Fruit fly (Drosophila melanogaster) whole organism, embryonic: ENCODE measurements around the gene CG8349.

ENCODE experiments used
- CG10321 ChIP-seq: fragments of 200-800 bp; sonication (Bioruptor generic); IDR thresholded peaks from 2 replicates; pipeline ENCODE4 v1.3.6; 2022; ENCODE audit warnings: missing biosample characterization, missing genetic modification characterization
- CG11085 ChIP-seq: fragments of 200-800 bp; sonication (Bioruptor generic); IDR thresholded peaks from 2 replicates; pipeline ENCODE4 v1.3.6; 2022; ENCODE audit warnings: missing biosample characterization, missing genetic modification characterization
- CG11456 ChIP-seq: fragments of 200-800 bp; sonication (Bioruptor generic); IDR thresholded peaks from 3 replicates; pipeline ENCODE4 v1.3.6; 2022; ENCODE audit warnings: missing biosample characterization, missing genetic modification characterization
- CG1233 ChIP-seq: fragments of 200-800 bp; sonication (Bioruptor generic); optimal IDR thresholded peaks from 4 replicates; lab custom pipeline; 2018; ENCODE audit warnings: missing biosample characterization, mild to moderate bottlenecking, missing genetic modification characterization
- CG14014 ChIP-seq: fragments of 200-800 bp; sonication (Bioruptor generic); IDR thresholded peaks from 2 replicates; pipeline ENCODE4 v1.3.6; 2022; ENCODE audit warnings: missing biosample characterization, missing genetic modification characterization
- CG14050 ChIP-seq: fragments of 200-800 bp; sonication (Bioruptor generic); IDR thresholded peaks from 3 replicates; pipeline ENCODE4 v1.3.6; 2022; ENCODE audit warnings: missing biosample characterization, missing genetic modification characterization
- CG1529 ChIP-seq: fragments of 200-800 bp; sonication (Bioruptor generic); optimal IDR thresholded peaks from 3 replicates; lab custom pipeline; 2018; ENCODE audit warnings: missing biosample characterization, missing genetic modification characterization
- CG17361 ChIP-seq: fragments of 200-800 bp; sonication (Bioruptor generic); IDR thresholded peaks from 3 replicates; pipeline ENCODE4 v1.3.6; 2022; ENCODE audit warnings: missing biosample characterization, missing genetic modification characterization
- CG2129 ChIP-seq: fragments of 200-800 bp; sonication (Bioruptor generic); IDR thresholded peaks from 2 replicates; pipeline ENCODE4 v1.3.6; 2022; ENCODE audit warnings: missing biosample characterization, missing genetic modification characterization; ENCODE audit not compliant: partially characterized antibody
- CG31441 ChIP-seq: fragments of 200-800 bp; sonication (Bioruptor generic); IDR thresholded peaks from 2 replicates; pipeline ENCODE4 v1.3.6; 2022; ENCODE audit warnings: missing biosample characterization, missing genetic modification characterization
- CG32767 ChIP-seq: fragments of 200-800 bp; sonication (Bioruptor generic); IDR thresholded peaks from 2 replicates; pipeline ENCODE4 v1.3.6; 2022; ENCODE audit warnings: missing biosample characterization, missing genetic modification characterization
- CG3407 ChIP-seq: fragments of 200-800 bp; sonication (Bioruptor generic); optimal IDR thresholded peaks from 2 replicates; lab custom pipeline; 2018; ENCODE audit warnings: missing biosample characterization, mild to moderate bottlenecking, missing genetic modification characterization
- CG3995 ChIP-seq: fragments of 200-800 bp; sonication (Bioruptor generic); optimal IDR thresholded peaks from 3 replicates; lab custom pipeline; 2016; ENCODE audit warnings: missing biosample characterization, missing genetic modification characterization
- CG4328 ChIP-seq: fragments of 200-800 bp; sonication (Bioruptor generic); optimal IDR thresholded peaks from 3 replicates; lab custom pipeline; 2017; ENCODE audit warnings: missing biosample characterization, missing genetic modification reagents, missing genetic modification characterization
- CG4707 ChIP-seq: fragments of 200-800 bp; sonication (Bioruptor generic); optimal IDR thresholded peaks from 2 replicates; lab custom pipeline; 2018; ENCODE audit warnings: missing biosample characterization, mild to moderate bottlenecking, missing genetic modification characterization, moderate library complexity
- CG6765 ChIP-seq: fragments of 200-800 bp; sonication (Bioruptor generic); optimal IDR thresholded peaks from 3 replicates; lab custom pipeline; 2017; ENCODE audit warnings: missing biosample characterization, mild to moderate bottlenecking, missing genetic modification characterization
- CG7357 ChIP-seq: fragments of 200-800 bp; sonication (Bioruptor generic); IDR thresholded peaks from 3 replicates; pipeline ENCODE4 v1.3.6; 2022; ENCODE audit warnings: missing biosample characterization, missing genetic modification characterization
- CG8281 ChIP-seq: fragments of 200-800 bp; sonication (Bioruptor generic); optimal IDR thresholded peaks from 2 replicates; lab custom pipeline; 2018; ENCODE audit warnings: missing biosample characterization, mild to moderate bottlenecking, missing genetic modification characterization, moderate library complexity
- CG8290 ChIP-seq, 3 experiments: fragments of 200-800 bp; sonication (Bioruptor generic); optimal IDR thresholded peaks; 2 replicates each; lab custom pipeline; 2016 to 2019; ENCODE audit warnings: missing biosample characterization in 3 of 3, missing genetic modification characterization in 3 of 3, mild to moderate bottlenecking in 2 of 3, moderate library complexity in 1 of 3
- CG8765 ChIP-seq: fragments of 200-800 bp; sonication (Bioruptor generic); IDR thresholded peaks from 2 replicates; pipeline ENCODE4 v1.3.6; 2022; ENCODE audit warnings: missing biosample characterization, missing genetic modification characterization
- CG9876 ChIP-seq: fragments of 200-800 bp; sonication (Bioruptor generic); optimal IDR thresholded peaks from 2 replicates; lab custom pipeline; 2016; ENCODE audit warnings: missing biosample characterization, missing genetic modification characterization
- CTCF ChIP-seq: fragments of 200-800 bp; sonication (Bioruptor generic); optimal IDR thresholded peaks from 2 replicates; lab custom pipeline; 2017; ENCODE audit warnings: missing biosample characterization, mild to moderate bottlenecking, missing genetic modification characterization, moderate library complexity
- Chrac-16 ChIP-seq: fragments of 200-800 bp; sonication (Bioruptor generic); optimal IDR thresholded peaks from 3 replicates; lab custom pipeline; 2016; ENCODE audit warnings: missing biosample characterization, missing genetic modification characterization
- D ChIP-seq, 2 experiments: fragments of 200-800 bp in 1 of 2; fragments of >200 bp in 1 of 2; sonication (Bioruptor generic) in 1 of 2; optimal IDR thresholded peaks; 2 replicates in 1 of 2; 3 replicates in 1 of 2; lab custom pipeline; 2017; ENCODE audit warnings: mild to moderate bottlenecking in 1 of 2, missing biosample characterization in 1 of 2, missing genetic modification characterization in 1 of 2, missing genetic modification reagents in 1 of 2
- D19A ChIP-seq: fragments of 200-800 bp; optimal IDR thresholded peaks from 3 replicates; lab custom pipeline; 2019; ENCODE audit warnings: missing biosample characterization, mild to moderate bottlenecking, missing genetic modification characterization, moderate library complexity
- Fer3 ChIP-seq: fragments of 200-800 bp; sonication (Bioruptor generic); optimal IDR thresholded peaks from 2 replicates; lab custom pipeline; 2018; ENCODE audit warnings: missing biosample characterization, mild to moderate bottlenecking, missing genetic modification characterization, moderate library complexity
- H15 ChIP-seq: fragments of 200-800 bp; sonication (Bioruptor generic); IDR thresholded peaks from 3 replicates; pipeline ENCODE4 v1.3.6; 2022; ENCODE audit warnings: missing biosample characterization, missing genetic modification characterization
- NC2α ChIP-seq: fragments of 200-800 bp; sonication (Bioruptor generic); optimal IDR thresholded peaks from 2 replicates; lab custom pipeline; 2016; ENCODE audit warnings: missing biosample characterization, missing genetic modification characterization
- Oaz ChIP-seq: fragments of 200-800 bp; sonication (Bioruptor generic); IDR thresholded peaks from 2 replicates; pipeline ENCODE4 v1.3.6; 2022; ENCODE audit warnings: missing biosample characterization, missing genetic modification characterization
- Six4 ChIP-seq: fragments of 200-800 bp; sonication (Bioruptor generic); optimal IDR thresholded peaks from 2 replicates; lab custom pipeline; 2016; ENCODE audit warnings: missing biosample characterization, missing genetic modification characterization
- ab ChIP-seq: fragments of 200-800 bp; sonication (Bioruptor generic); optimal IDR thresholded peaks from 2 replicates; lab custom pipeline; 2016; ENCODE audit warnings: missing biosample characterization, missing genetic modification characterization
- abd-A ChIP-seq: fragments of 200-800 bp; sonication (Bioruptor generic); optimal IDR thresholded peaks from 3 replicates; lab custom pipeline; 2019; ENCODE audit warnings: missing biosample characterization, mild to moderate bottlenecking, missing genetic modification characterization, moderate library complexity
- cwo ChIP-seq: fragments of 200-800 bp; sonication (Bioruptor generic); optimal IDR thresholded peaks from 3 replicates; lab custom pipeline; 2017; ENCODE audit warnings: missing biosample characterization, missing genetic modification characterization, mild to moderate bottlenecking, moderate library complexity, missing genetic modification reagents
- dati ChIP-seq: fragments of 200-800 bp; sonication (Bioruptor generic); IDR thresholded peaks from 2 replicates; pipeline ENCODE4 v1.3.6; 2022; ENCODE audit warnings: missing biosample characterization, missing genetic modification characterization
- dmrt11E ChIP-seq: fragments of 200-800 bp; sonication (Bioruptor generic); optimal IDR thresholded peaks from 3 replicates; lab custom pipeline; 2018; ENCODE audit warnings: missing biosample characterization, mild to moderate bottlenecking, missing genetic modification characterization, moderate library complexity
- eve ChIP-seq, 2 experiments: fragments of >200 bp; optimal IDR thresholded peaks; 2 replicates each; lab custom pipeline; 2017; ENCODE audit warnings: missing biosample characterization in 2 of 2, missing genetic modification characterization in 2 of 2
- fd64A ChIP-seq: fragments of 200-800 bp; sonication (Bioruptor generic); optimal IDR thresholded peaks from 3 replicates; lab custom pipeline; 2018; ENCODE audit warnings: missing biosample characterization, mild to moderate bottlenecking, missing genetic modification characterization
- grau ChIP-seq: fragments of 200-800 bp; optimal IDR thresholded peaks from 3 replicates; lab custom pipeline; 2019; ENCODE audit warnings: missing biosample characterization, mild to moderate bottlenecking, missing genetic modification characterization, moderate library complexity
- kay ChIP-seq: fragments of 200-800 bp; sonication (Bioruptor generic); optimal IDR thresholded peaks from 2 replicates; lab custom pipeline; 2016; ENCODE audit warnings: missing biosample characterization, missing genetic modification characterization
- lilli ChIP-seq: fragments of 200-800 bp; sonication (Bioruptor generic); optimal IDR thresholded peaks from 3 replicates; lab custom pipeline; 2016; ENCODE audit warnings: missing biosample characterization, missing genetic modification characterization
- mld ChIP-seq: fragments of 200-800 bp; sonication (Bioruptor generic); IDR thresholded peaks from 3 replicates; pipeline ENCODE4 v1.3.6; 2022; ENCODE audit warnings: missing biosample characterization, missing genetic modification characterization; ENCODE audit not compliant: partially characterized antibody
- nerfin-1 ChIP-seq: fragments of 200-800 bp; sonication (Bioruptor generic); optimal IDR thresholded peaks from 3 replicates; lab custom pipeline; 2019; ENCODE audit warnings: missing biosample characterization, mild to moderate bottlenecking, missing genetic modification characterization, moderate library complexity
- pfk ChIP-seq: fragments of 200-800 bp; sonication (Bioruptor generic); optimal IDR thresholded peaks from 2 replicates; lab custom pipeline; 2018; ENCODE audit warnings: missing biosample characterization, mild to moderate bottlenecking, missing genetic modification characterization, moderate library complexity
- prd ChIP-seq, 3 experiments: fragments of >200 bp in 2 of 3; fragments of 200-800 bp in 1 of 3; sonication (Bioruptor generic) in 1 of 3; optimal IDR thresholded peaks in 2 of 3; IDR thresholded peaks in 1 of 3; 2 replicates in 2 of 3; 3 replicates in 1 of 3; pipeline versions ENCODE4 v1.3.6 to Lab custom; 2017 to 2022; ENCODE audit warnings: missing biosample characterization in 1 of 3, missing genetic modification characterization in 1 of 3
- scrt ChIP-seq: fragments of 200-800 bp; sonication (Bioruptor generic); optimal IDR thresholded peaks from 2 replicates; lab custom pipeline; 2018; ENCODE audit warnings: missing biosample characterization, mild to moderate bottlenecking, missing genetic modification characterization, moderate library complexity
- sim ChIP-seq: fragments of 200-800 bp; sonication (Bioruptor generic); IDR thresholded peaks from 2 replicates; pipeline ENCODE4 v1.3.6; 2022; ENCODE audit warnings: missing biosample characterization, missing genetic modification characterization
- sob ChIP-seq: fragments of 200-800 bp; sonication (Bioruptor generic); IDR thresholded peaks from 2 replicates; pipeline ENCODE4 v1.3.6; 2022; ENCODE audit warnings: missing biosample characterization, missing genetic modification characterization
- tll ChIP-seq, 2 experiments: fragments of 200-800 bp in 1 of 2; fragments of >200 bp in 1 of 2; sonication (Bioruptor generic) in 1 of 2; optimal IDR thresholded peaks; 2 replicates each; lab custom pipeline; 2017 to 2019; ENCODE audit warnings: missing biosample characterization in 2 of 2, missing genetic modification characterization in 2 of 2, mild to moderate bottlenecking in 1 of 2, moderate library complexity in 1 of 2
- toy ChIP-seq: fragments of 200-800 bp; sonication (Bioruptor generic); IDR thresholded peaks from 2 replicates; pipeline ENCODE4 v1.3.6; 2022; ENCODE audit warnings: missing biosample characterization, missing genetic modification characterization
- tx ChIP-seq: fragments of 200-800 bp; sonication (Bioruptor generic); optimal IDR thresholded peaks from 2 replicates; lab custom pipeline; 2016; ENCODE audit warnings: missing biosample characterization, missing genetic modification characterization
- yki ChIP-seq: fragments of >200 bp; optimal IDR thresholded peaks from 3 replicates; lab custom pipeline; 2018

CG8349 gene

dm6 chr2L:8211070-8211469 lies 4.6 kb upstream of the CG8349 start, which contains the start of gene Ssb-c31a (continued):
- TF ChIP-seq lilli (GFP tag; lab: Kevin White, UChicago) (peak; percentile 84), H15 (GFP tag; lab: Robert Waterston, UW) (no peak), CG17361 (GFP tag; lab: Robert Waterston, UW) (peak; percentile 59; the same call in 2 of the 3 replicates), tx (GFP tag; lab: Kevin White, UChicago) (peak; percentile 20), sim (no peak), CTCF (no peak), CG4707 (no peak), CG11456 (GFP tag; lab: Robert Waterston, UW) (no peak), CG11085 (no peak), kay (GFP tag; lab: Kevin White, UChicago) (no peak), CG7357 (GFP tag; lab: Robert Waterston, UW) (no peak), Six4 (peak; percentile 14), dati (no peak), NC2α (GFP tag; lab: Kevin White, UChicago) (no peak), grau (tag; lab: Kevin White, UChicago) (peak; percentile 61), CG8281 (tag; lab: Kevin White, UChicago) (no peak), ab (GFP tag; lab: Kevin White, UChicago) (no peak), Chrac-16 (GFP tag; lab: Kevin White, UChicago) (peak; percentile 62), CG14050 (GFP tag; lab: Robert Waterston, UW) (no peak), CG9876 (no peak), dmrt11E (tag; lab: Kevin White, UChicago) (peak; percentile 42), scrt (GFP tag; lab: Kevin White, UChicago) (peak; percentile 6), fd64A (no peak), CG3407 (GFP tag; lab: Kevin White, UChicago) (peak; percentile 18), CG4328 (peak; percentile 59), tll (GFP tag; optimal IDR thresholded peaks at IDR 0.05; lab: Kevin White, UChicago) (peak in 1 of 2 experiments; percentile 21), yki (no peak), D (optimal IDR thresholded peaks at IDR 0.05; lab: Kevin White, UChicago) (no peak), D (GFP tag; optimal IDR thresholded peaks at IDR 0.05; lab: Kevin White, UChicago) (no peak), pfk (GFP tag; lab: Kevin White, UChicago) (no peak), mld (GFP tag; lab: Robert Waterston, UW) (no peak), CG10321 (GFP tag; lab: Robert Waterston, UW) (no peak), CG1529 (GFP tag; lab: Kevin White, UChicago) (peak; percentile 23), D19A (no peak), Oaz (GFP tag; lab: Robert Waterston, UW) (no peak), eve (GFP tag; optimal IDR thresholded peaks at IDR 0.05; lab: Kevin White, UChicago) (no peak), nerfin-1 (tag; lab: Kevin White, UChicago) (peak; percentile 47), Fer3 (peak; percentile 11), CG8765 (GFP tag; lab: Robert Waterston, UW) (no peak), CG6765 (GFP tag; lab: Kevin White, UChicago) (no peak), CG32767 (no peak), CG14014 (no peak), CG3995 (GFP tag; lab: Kevin White, UChicago) (peak; percentile 46), abd-A (tag; lab: Kevin White, UChicago) (no peak), prd (optimal IDR thresholded peaks at IDR 0.05; lab: Kevin White, UChicago) (no peak), prd (GFP tag; IDR thresholded peaks at IDR 0.05; lab: Robert Waterston, UW) (peak; percentile 31; the same call in 1 of the 3 replicates), CG1233 (GFP tag; lab: Kevin White, UChicago) (peak; percentile 31), cwo (GFP tag; lab: Kevin White, UChicago) (peak; percentile 20), sob (GFP tag; lab: Robert Waterston, UW) (peak; percentile 81), CG2129 (GFP tag; lab: Robert Waterston, UW) (peak; percentile 76), toy (GFP tag; lab: Robert Waterston, UW) (no peak), CG31441 (GFP tag; lab: Robert Waterston, UW) (0 out of 2 replicates have a peak, but pooled peaks have one; percentile 32), CG8290 (GFP tag; optimal IDR thresholded peaks at IDR 0.05; lab: Kevin White, UChicago) (peak; percentile 71), CG8290 (tag; optimal IDR thresholded peaks at IDR 0.05; lab: Kevin White, UChicago) (peak; percentile 54 to 61)
